Fruit fly (Drosophila melanogaster): ENCODE measurements around the gene CG18754.

DNA sequence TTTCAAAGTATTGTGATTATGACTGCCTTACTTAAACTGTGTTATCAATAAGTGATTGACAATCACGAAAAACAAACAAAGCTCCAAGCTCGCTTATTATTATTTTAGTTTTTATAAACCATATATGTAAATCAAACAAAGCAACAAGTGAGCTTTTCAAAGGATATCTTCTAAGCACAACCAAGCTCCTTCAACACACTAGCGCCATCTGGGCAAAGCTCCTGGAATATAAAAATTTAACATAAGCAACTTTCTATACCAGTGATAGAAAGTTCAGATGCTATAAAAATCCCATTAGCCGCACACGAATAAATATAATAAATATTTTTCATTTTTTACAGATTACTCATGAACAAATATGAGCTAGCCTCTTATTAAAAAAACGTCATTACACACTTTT is 19.4 kb upstream of the CG18754 start:
- no peak for TF ChIP-seq chif (GFP tag; optimal IDR thresholded peaks at IDR 0.05)
- TF ChIP-seq cas (GFP tag; IDR thresholded peaks at IDR 0.05), result no peak
- no peak for TF ChIP-seq CG14441 (GFP tag; IDR thresholded peaks at IDR 0.05)
- TF ChIP-seq CG11504 (tag; optimal IDR thresholded peaks at IDR 0.05), result no peak
